Fruit fly (Drosophila melanogaster): ENCODE results near the gene CG31820.

DNA sequence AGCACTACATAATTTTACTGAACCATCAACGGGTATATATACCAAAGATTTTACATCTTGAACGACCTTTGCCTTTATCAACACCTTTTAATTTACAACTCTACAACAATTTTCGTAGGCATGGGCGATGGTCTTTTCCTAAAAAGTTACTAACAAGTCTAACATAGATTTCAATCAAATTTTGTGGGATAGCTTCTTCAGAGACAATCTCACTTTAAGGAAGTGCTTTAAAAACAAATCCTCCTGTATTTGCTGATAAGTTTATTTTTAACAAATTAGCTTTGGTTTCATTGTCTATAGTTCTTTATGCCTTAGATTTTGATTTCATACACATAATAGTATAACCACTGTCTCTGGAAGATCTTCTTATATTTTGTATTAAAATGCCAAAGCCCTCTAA lies 48.5 kb downstream of the CG31820 start, which contains the start of gene CG18063:
- TF ChIP-seq usp (GFP tag; optimal IDR thresholded peaks at IDR 0.05) (no peak), Dll (optimal IDR thresholded peaks at IDR 0.05) (no peak), pan (optimal IDR thresholded peaks at IDR 0.05) (no peak), psq (optimal IDR thresholded peaks at IDR 0.05) (no peak), CG8478 (optimal IDR thresholded peaks at IDR 0.05) (no peak)

Measured in whole organism.